Worm (Caenorhabditis elegans) whole organism, L4/young adult: Measurements from ENCODE around the gene memb-1.

Experiments used
- W03F9.2 ChIP-seq: fragments of 150-350 bp; optimal IDR thresholded peaks from 2 replicates; lab custom pipeline; 2014; ENCODE audit warnings: missing biosample characterization, missing genetic modification characterization
- dao-5 ChIP-seq: sonication (generic microtip); optimal IDR thresholded peaks from 2 replicates; lab custom pipeline; 2016; ENCODE audit warnings: missing genotype, missing genetic modification characterization, moderate library complexity, missing compliant biosample characterization
- him-1 ChIP-seq: sonication (generic microtip); optimal IDR thresholded peaks from 2 replicates; lab custom pipeline; 2016; ENCODE audit warnings: missing genotype, missing genetic modification reagents, missing genetic modification characterization, missing compliant biosample characterization

ce11 chrX:9458142-9458541 lies 16.8 kb upstream of the memb-1 start, which contains the start of gene tba-8:
- TF ChIP-seq W03F9.2 (no peak), him-1 (tag; lab: Kevin White, UChicago) (no peak), dao-5 (tag; lab: Kevin White, UChicago) (no peak)
